Worm (Caenorhabditis elegans) whole organism, young adult: Measurements from ENCODE around the gene xrn-2.
A peak's percentile ranks its signal among the peaks of the same experiment; 100 is the strongest.

ENCODE experiments used
- B0019.2 ChIP-seq: fragments of 200-800 bp; sonication (Bioruptor generic); conservative IDR thresholded peaks from 2 replicates; pipeline ENCODE4 v1.3.6; 2022; ENCODE audit warnings: missing genetic modification reagents, missing genetic modification characterization, missing compliant biosample characterization
- B0035.1 ChIP-seq: sonication (generic microtip); optimal IDR thresholded peaks from 2 replicates; lab custom pipeline; 2016; ENCODE audit warnings: missing genetic modification characterization, mild to moderate bottlenecking, missing compliant biosample characterization, missing genotype, missing genetic modification reagents
- B0336.3 ChIP-seq: fragments of 200-800 bp; sonication (Bioruptor generic); IDR thresholded peaks from 2 replicates; pipeline ENCODE4 v1.3.6; 2022; ENCODE audit warnings: missing genetic modification characterization, missing compliant biosample characterization
- C06A6.2 ChIP-seq: fragments of 200-800 bp; sonication (Bioruptor generic); conservative IDR thresholded peaks from 2 replicates; pipeline ENCODE4 v1.3.6; 2022; ENCODE audit warnings: missing genetic modification characterization, missing compliant biosample characterization
- C17E4.6 ChIP-seq: fragments of 200-800 bp; sonication (Bioruptor generic); IDR thresholded peaks from 2 replicates; pipeline ENCODE4 v1.3.6; 2022; ENCODE audit warnings: missing genetic modification reagents, missing genetic modification characterization, missing compliant biosample characterization
- D2030.7 ChIP-seq: fragments of 200-800 bp; sonication (Bioruptor generic); IDR thresholded peaks from 2 replicates; pipeline ENCODE4 v1.3.6; 2022; ENCODE audit warnings: missing genetic modification reagents, missing genetic modification characterization, missing compliant biosample characterization
- F23B12.7 ChIP-seq: sonication (generic microtip); optimal IDR thresholded peaks from 2 replicates; lab custom pipeline; 2017; ENCODE audit warnings: missing genetic modification characterization, mild to moderate bottlenecking, missing compliant biosample characterization, antibody characterized with exemption, moderate library complexity; ENCODE audit not compliant: insufficient read depth
- F37B4.10 ChIP-seq: fragments of 200-800 bp; sonication (Bioruptor generic); IDR thresholded peaks from 2 replicates; pipeline ENCODE4 v1.3.6; 2022; ENCODE audit warnings: missing genetic modification characterization, missing compliant biosample characterization
- F55B11.4 ChIP-seq: sonication (generic microtip); optimal IDR thresholded peaks from 2 replicates; lab custom pipeline; 2016; ENCODE audit warnings: missing compliant biosample characterization, missing genetic modification characterization, borderline replicate concordance; ENCODE audit not compliant: insufficient read depth
- F57C9.4 ChIP-seq: sonication (generic microtip); optimal IDR thresholded peaks from 2 replicates; lab custom pipeline; 2017; ENCODE audit warnings: mild to moderate bottlenecking, missing genetic modification characterization, missing compliant biosample characterization
- K12H6.12 ChIP-seq: fragments of 200-800 bp; sonication (Bioruptor generic); optimal IDR thresholded peaks from 2 replicates; lab custom pipeline; 2018; ENCODE audit warnings: mild to moderate bottlenecking, missing genetic modification characterization, missing compliant biosample characterization
- Y53F4B.3 ChIP-seq: fragments of 200-800 bp; sonication (Bioruptor generic); IDR thresholded peaks from 2 replicates; pipeline ENCODE4 v1.3.6; 2022; ENCODE audit warnings: missing genetic modification reagents, missing genetic modification characterization, missing compliant biosample characterization
- Y56A3A.18 ChIP-seq: fragments of 200-800 bp; sonication (Bioruptor generic); IDR thresholded peaks from 2 replicates; pipeline ENCODE4 v1.3.6; 2022; ENCODE audit warnings: missing genetic modification reagents, missing genetic modification characterization, missing compliant biosample characterization
- Y67H2A.10 ChIP-seq: fragments of 200-800 bp; sonication (Bioruptor generic); conservative IDR thresholded peaks from 2 replicates; pipeline ENCODE4 v1.3.6; 2022; ENCODE audit warnings: missing genetic modification reagents, missing genetic modification characterization, missing compliant biosample characterization
- Y95B8A.8 ChIP-seq: fragments of 200-800 bp; sonication (Bioruptor generic); IDR thresholded peaks from 2 replicates; pipeline ENCODE4 v1.3.6; 2022; ENCODE audit warnings: missing genetic modification reagents, missing genetic modification characterization, missing compliant biosample characterization
- ZK185.1 ChIP-seq: sonication (generic microtip); optimal IDR thresholded peaks from 2 replicates; lab custom pipeline; 2016; ENCODE audit warnings: mild to moderate bottlenecking, missing genetic modification characterization, missing compliant biosample characterization; ENCODE audit not compliant: poor library complexity, severe bottlenecking
- ama-1 ChIP-seq, 3 experiments: fragments of 150-350 bp in 1 of 3; sonication (generic microtip) in 2 of 3; optimal IDR thresholded peaks; 2 replicates each; lab custom pipeline; 2014 to 2018; ENCODE audit warnings: missing biosample characterization in 2 of 3, missing genetic modification characterization in 2 of 3, missing genetic modification reagents in 2 of 3
- aptf-2 ChIP-seq: fragments of 200-800 bp; sonication (Bioruptor generic); conservative IDR thresholded peaks from 2 replicates; pipeline ENCODE4 v1.3.6; 2022; ENCODE audit warnings: missing genetic modification reagents, missing genetic modification characterization, missing compliant biosample characterization
- aptf-3 ChIP-seq: fragments of 200-800 bp; sonication (Bioruptor generic); IDR thresholded peaks from 2 replicates; pipeline ENCODE4 v1.3.6; 2022; ENCODE audit warnings: missing genetic modification characterization, missing compliant biosample characterization
- athp-1 ChIP-seq: sonication (generic microtip); optimal IDR thresholded peaks from 2 replicates; lab custom pipeline; 2017; ENCODE audit warnings: mild to moderate bottlenecking, missing genetic modification characterization, missing compliant biosample characterization
- bed-1 ChIP-seq: fragments of 200-800 bp; sonication (Bioruptor generic); IDR thresholded peaks from 2 replicates; pipeline ENCODE4 v1.3.6; 2022; ENCODE audit warnings: missing genetic modification reagents, missing genetic modification characterization, missing compliant biosample characterization
- cebp-2 ChIP-seq: fragments of 200-800 bp; sonication (Bioruptor generic); IDR thresholded peaks from 2 replicates; pipeline ENCODE4 v1.3.6; 2022; ENCODE audit warnings: missing genetic modification characterization, missing compliant biosample characterization
- ceh-40 ChIP-seq: fragments of 200-800 bp; sonication (Bioruptor generic); IDR thresholded peaks from 2 replicates; pipeline ENCODE4 v1.3.6; 2022; ENCODE audit warnings: missing genetic modification characterization, missing compliant biosample characterization
- ceh-58 ChIP-seq: fragments of 200-800 bp; sonication (Bioruptor generic); IDR thresholded peaks from 2 replicates; pipeline ENCODE4 v1.3.6; 2022; ENCODE audit warnings: missing genetic modification characterization, missing compliant biosample characterization
- ceh-91 ChIP-seq: fragments of 200-800 bp; sonication (Bioruptor generic); IDR thresholded peaks from 2 replicates; pipeline ENCODE4 v1.3.6; 2022; ENCODE audit warnings: missing genetic modification reagents, missing genetic modification characterization, missing compliant biosample characterization
- die-1 ChIP-seq: sonication (generic microtip); optimal IDR thresholded peaks from 2 replicates; lab custom pipeline; 2016; ENCODE audit warnings: missing genotype, mild to moderate bottlenecking, missing genetic modification characterization, missing compliant biosample characterization
- dpl-1 ChIP-seq: fragments of 150-350 bp; optimal IDR thresholded peaks from 2 replicates; lab custom pipeline; 2014; ENCODE audit warnings: missing biosample characterization, missing genetic modification reagents, missing genetic modification characterization
- egl-18 ChIP-seq: fragments of 200-800 bp; sonication (Bioruptor generic); IDR thresholded peaks from 2 replicates; pipeline ENCODE4 v1.3.6; 2022; ENCODE audit warnings: missing genetic modification reagents, missing genetic modification characterization, missing compliant biosample characterization
- egl-44 ChIP-seq: fragments of 200-800 bp; sonication (Bioruptor generic); IDR thresholded peaks from 2 replicates; pipeline ENCODE4 v1.3.6; 2022; ENCODE audit warnings: missing genetic modification reagents, missing genetic modification characterization, missing compliant biosample characterization
- ekl-4 ChIP-seq: fragments of 200-800 bp; sonication (Bioruptor generic); IDR thresholded peaks from 2 replicates; pipeline ENCODE4 v1.3.6; 2022; ENCODE audit warnings: missing genetic modification reagents, missing genetic modification characterization, missing compliant biosample characterization
- gei-17 ChIP-seq: fragments of 200-800 bp; sonication (Bioruptor generic); optimal IDR thresholded peaks from 2 replicates; lab custom pipeline; 2018; ENCODE audit warnings: mild to moderate bottlenecking, missing genetic modification characterization, missing compliant biosample characterization
- lin-40 ChIP-seq: sonication (generic microtip); optimal IDR thresholded peaks from 2 replicates; lab custom pipeline; 2016; ENCODE audit warnings: missing genetic modification characterization, mild to moderate bottlenecking, missing compliant biosample characterization, missing genotype, missing genetic modification reagents
- mcd-1 ChIP-seq: fragments of 200-800 bp; sonication (Bioruptor generic); IDR thresholded peaks from 2 replicates; pipeline ENCODE4 v1.3.6; 2022; ENCODE audit warnings: missing genetic modification reagents, missing genetic modification characterization, missing compliant biosample characterization
- mel-28 ChIP-seq: sonication (generic microtip); optimal IDR thresholded peaks from 2 replicates; lab custom pipeline; 2016; ENCODE audit warnings: borderline replicate concordance, mild to moderate bottlenecking, missing genetic modification characterization, missing compliant biosample characterization
- nhr-80 ChIP-seq: sonication (generic microtip); optimal IDR thresholded peaks from 2 replicates; lab custom pipeline; 2016; ENCODE audit warnings: missing genetic modification characterization, missing compliant biosample characterization
- pha-4 ChIP-seq: fragments of 150-350 bp; sonication (generic microtip); optimal IDR thresholded peaks from 2 replicates; lab custom pipeline; 2014; ENCODE audit warnings: missing biosample characterization, missing genetic modification reagents, missing genetic modification characterization
- snpc-1.1 ChIP-seq: sonication (generic microtip); optimal IDR thresholded peaks from 2 replicates; lab custom pipeline; 2017; ENCODE audit warnings: missing genetic modification characterization, mild to moderate bottlenecking, missing compliant biosample characterization, antibody characterized with exemption, moderate library complexity, missing genotype, missing genetic modification reagents; ENCODE audit not compliant: insufficient read depth
- snpc-1.3 ChIP-seq: sonication (generic microtip); optimal IDR thresholded peaks from 2 replicates; lab custom pipeline; 2017; ENCODE audit warnings: missing genetic modification characterization, mild to moderate bottlenecking, missing compliant biosample characterization, antibody characterized with exemption, moderate library complexity, missing genotype, missing genetic modification reagents; ENCODE audit not compliant: insufficient read depth
- snpc-3.4 ChIP-seq: sonication (generic microtip); optimal IDR thresholded peaks from 2 replicates; lab custom pipeline; 2017; ENCODE audit warnings: missing genetic modification characterization, mild to moderate bottlenecking, missing compliant biosample characterization, antibody characterized with exemption, moderate library complexity, missing genotype, missing genetic modification reagents
- tbp1 ChIP-seq: fragments of 200-800 bp; sonication (Bioruptor generic); optimal IDR thresholded peaks from 2 replicates; lab custom pipeline; 2018; ENCODE audit warnings: mild to moderate bottlenecking, missing genetic modification characterization, missing compliant biosample characterization
- tbx-9 ChIP-seq: sonication (generic microtip); optimal IDR thresholded peaks from 2 replicates; lab custom pipeline; 2016; ENCODE audit warnings: borderline replicate concordance, missing genetic modification characterization, inconsistent platforms, missing compliant biosample characterization
- unc-130 ChIP-seq: sonication (generic microtip); optimal IDR thresholded peaks from 2 replicates; lab custom pipeline; 2016; ENCODE audit warnings: missing genetic modification reagents, missing genetic modification characterization, missing compliant biosample characterization
- unc-62 ChIP-seq: fragments of 150-350 bp; optimal IDR thresholded peaks from 2 replicates; lab custom pipeline; 2014; ENCODE audit warnings: missing biosample characterization, missing genetic modification reagents, missing genetic modification characterization
- ztf-18 ChIP-seq: sonication (generic microtip); optimal IDR thresholded peaks from 2 replicates; lab custom pipeline; 2016; ENCODE audit warnings: missing genotype, mild to moderate bottlenecking, missing genetic modification characterization, missing compliant biosample characterization
- ztf-26 ChIP-seq: sonication (generic microtip); optimal IDR thresholded peaks from 2 replicates; lab custom pipeline; 2017; ENCODE audit warnings: missing genetic modification characterization, missing compliant biosample characterization
- ztf-3 ChIP-seq: fragments of 200-800 bp; sonication (Bioruptor generic); optimal IDR thresholded peaks from 2 replicates; lab custom pipeline; 2018; ENCODE audit warnings: mild to moderate bottlenecking, missing genetic modification characterization, missing compliant biosample characterization

The xrn-2 gene

ce11 chrII:14155259-14156023 lies at the start of gene xrn-2, which contains the start of gene rpl-43 (continued):
- TF ChIP-seq C17E4.6 (peak; percentile 65; the same call in 1 of the 2 replicates), unc-62 (no peak), K12H6.12 (tag; lab: Kevin White, UChicago) (no peak), F23B12.7 (no peak), ZK185.1 (no peak), snpc-1.3 (tag; lab: Kevin White, UChicago) (peak; percentile 52), Y53F4B.3 (GFP tag; lab: Robert Waterston, UW) (no peak), egl-44 (GFP tag; lab: Robert Waterston, UW) (no peak), snpc-3.4 (tag; lab: Kevin White, UChicago) (peak; percentile 84), ama-1 (optimal IDR thresholded peaks at IDR 0.05; lab: Kevin White, UChicago) (no peak), ama-1 (GFP tag; optimal IDR thresholded peaks at IDR 0.05; lab: Kevin White, UChicago) (peak in 1 of 2 experiments; percentile 62), dpl-1 (GFP tag; lab: Kevin White, UChicago) (no peak), gei-17 (GFP tag; lab: Kevin White, UChicago) (peak; percentile 13), cebp-2 (GFP tag; lab: Robert Waterston, UW) (peak; percentile 89), F55B11.4 (tag; lab: Kevin White, UChicago) (no peak), B0336.3 (peak; percentile 95), lin-40 (no peak), B0019.2 (no peak), C06A6.2 (GFP tag; lab: Robert Waterston, UW) (no peak), unc-130 (GFP tag; lab: Kevin White, UChicago) (peak; percentile 84), Y95B8A.8 (GFP tag; lab: Robert Waterston, UW) (peak; percentile 89), ekl-4 (GFP tag; lab: Robert Waterston, UW) (peak; percentile 89), ceh-91 (GFP tag; lab: Robert Waterston, UW) (no peak), ztf-18 (tag; lab: Kevin White, UChicago) (peak; percentile 36), F57C9.4 (no peak), nhr-80 (no peak), die-1 (tag; lab: Kevin White, UChicago) (peak; percentile 56), egl-18 (GFP tag; lab: Robert Waterston, UW) (no peak), B0035.1 (tag; lab: Kevin White, UChicago) (no peak), mcd-1 (GFP tag; lab: Robert Waterston, UW) (peak; percentile 75), aptf-2 (no peak), aptf-3 (GFP tag; lab: Robert Waterston, UW) (peak; percentile 83; the same call in 1 of the 2 replicates), D2030.7 (GFP tag; lab: Robert Waterston, UW) (peak; percentile 64; the same call in 1 of the 2 replicates), ztf-26 (tag; lab: Kevin White, UChicago) (no peak), bed-1 (GFP tag; lab: Robert Waterston, UW) (peak; percentile 73; the same call in 1 of the 2 replicates), mel-28 (tag; lab: Kevin White, UChicago) (no peak), athp-1 (tag; lab: Kevin White, UChicago) (peak; percentile 69), pha-4 (tag; lab: Kevin White, UChicago) (no peak), tbx-9 (peak; percentile 17), ceh-58 (GFP tag; lab: Robert Waterston, UW) (0 out of 2 replicates have a peak, but pooled peaks have one; percentile 12), tbp1 (GFP tag; lab: Kevin White, UChicago) (peak; percentile 58), ztf-3 (GFP tag; lab: Kevin White, UChicago) (no peak), ceh-40 (GFP tag; lab: Robert Waterston, UW) (0 out of 2 replicates have a peak, but pooled peaks have one; percentile 2), Y56A3A.18 (GFP tag; lab: Robert Waterston, UW) (peak; percentile 79), snpc-1.1 (tag; lab: Kevin White, UChicago) (peak; percentile 77), Y67H2A.10 (GFP tag; lab: Robert Waterston, UW) (no peak), F37B4.10 (0 out of 2 replicates have a peak, but pooled peaks have one; percentile 84)
